Fruit fly (Drosophila melanogaster): ENCODE measurements around the gene CG7829.

CG7829 gene

DNA sequence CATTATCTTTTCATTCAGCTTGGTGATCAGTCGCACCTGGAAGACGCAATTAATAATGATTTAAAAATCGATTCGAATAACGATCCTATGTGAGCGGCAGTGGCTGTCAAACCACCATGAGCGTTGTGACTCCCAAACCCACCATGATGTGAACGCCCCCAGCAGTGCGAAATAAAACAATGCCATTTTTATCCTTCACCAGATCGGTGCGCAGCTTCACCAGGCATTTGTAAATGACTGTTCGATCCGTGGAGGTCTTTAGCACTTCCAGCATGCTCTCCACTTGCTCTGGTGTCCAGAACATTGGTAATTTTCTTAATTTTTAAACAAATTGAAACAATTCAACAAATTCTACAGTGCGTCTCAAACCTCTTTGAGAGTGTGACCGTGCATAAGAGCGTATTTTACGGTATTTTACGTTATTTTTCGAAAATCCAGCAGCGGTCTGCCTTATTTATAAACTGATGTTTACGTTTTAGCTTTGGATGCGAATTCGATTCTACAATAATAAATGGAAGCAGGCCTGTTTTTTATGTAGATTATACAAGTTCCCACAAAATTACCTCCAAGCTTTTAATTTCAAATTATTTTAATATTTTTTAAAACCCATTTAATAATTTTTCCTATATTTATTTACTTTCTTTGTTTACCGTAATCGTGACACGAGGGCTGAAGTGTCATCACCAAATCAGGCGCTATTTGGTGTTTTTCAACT, 18.4 kb downstream of the CG7829 start, which contains the start of the genes Rnb and Drice (continued):
- TF ChIP-seq CG4360 (GFP tag; IDR thresholded peaks at IDR 0.05), result no peak
- TF ChIP-seq grn (GFP tag; optimal IDR thresholded peaks at IDR 0.05), result no peak
- no peak for TF ChIP-seq Camta (GFP tag; optimal IDR thresholded peaks at IDR 0.05)
- TF ChIP-seq CG18599 (GFP tag; optimal IDR thresholded peaks at IDR 0.05), result no peak
- peak; percentile 43; the same call in 1 of the 2 replicates for TF ChIP-seq CG14441 (GFP tag; IDR thresholded peaks at IDR 0.05)
- TF ChIP-seq gcm (GFP tag; optimal IDR thresholded peaks at IDR 0.05), result no peak
- no peak for TF ChIP-seq sens-2 (GFP tag; IDR thresholded peaks at IDR 0.05)
- no peak for TF ChIP-seq Blimp-1 (GFP tag; optimal IDR thresholded peaks at IDR 0.05)
- TF ChIP-seq sug (tag; optimal IDR thresholded peaks at IDR 0.05), result peak; percentile 97
- TF ChIP-seq CG6689 (GFP tag; IDR thresholded peaks at IDR 0.05), result no peak
- TF ChIP-seq Hr51 (GFP tag; optimal IDR thresholded peaks at IDR 0.05), result no peak
- TF ChIP-seq cato (GFP tag; optimal IDR thresholded peaks at IDR 0.05; ENCODE audit: borderline replicate concordance), result no peak
- TF ChIP-seq Ssrp (tag; optimal IDR thresholded peaks at IDR 0.05), result peak; percentile 18
- 0 out of 2 replicates have a peak, but pooled peaks have one; percentile 15 for TF ChIP-seq CG9215 (GFP tag; IDR thresholded peaks at IDR 0.05)
- no peak for TF ChIP-seq yki (optimal IDR thresholded peaks at IDR 0.05)
- TF ChIP-seq CG17802 (tag; optimal IDR thresholded peaks at IDR 0.05), result peak; percentile 95
- no peak for TF ChIP-seq Ada2b (GFP tag; IDR thresholded peaks at IDR 0.05)
- TF ChIP-seq stwl (tag; optimal IDR thresholded peaks at IDR 0.05), result peak; percentile 6
- TF ChIP-seq Dek (tag; optimal IDR thresholded peaks at IDR 0.05), result no peak
- TF ChIP-seq bcd (GFP tag; optimal IDR thresholded peaks at IDR 0.05), result peak; percentile 61
- TF ChIP-seq CG13296 (GFP tag; optimal IDR thresholded peaks at IDR 0.05), result no peak
- TF ChIP-seq slou (GFP tag; optimal IDR thresholded peaks at IDR 0.05), result peak; percentile 11
- peak; percentile 90 for TF ChIP-seq row (GFP tag; IDR thresholded peaks at IDR 0.05)
- no peak for TF ChIP-seq ATbp (GFP tag; optimal IDR thresholded peaks at IDR 0.05)
- no peak for TF ChIP-seq cg (GFP tag; optimal IDR thresholded peaks at IDR 0.05)
- no peak for TF ChIP-seq CG1647 (GFP tag; optimal IDR thresholded peaks at IDR 0.05)
- TF ChIP-seq CG10565 (GFP tag; optimal IDR thresholded peaks at IDR 0.05), result no peak
- TF ChIP-seq CG1529 (GFP tag; optimal IDR thresholded peaks at IDR 0.05), result no peak
- peak; percentile 77 for TF ChIP-seq CG9727 (GFP tag; optimal IDR thresholded peaks at IDR 0.05)
- TF ChIP-seq vnd (GFP tag; IDR thresholded peaks at IDR 0.05; ENCODE audit: partially characterized antibody), result peak; percentile 63
- TF ChIP-seq ase (GFP tag; IDR thresholded peaks at IDR 0.05), result 0 out of 3 replicates have a peak, but pooled peaks have one; percentile 32
- no peak for TF ChIP-seq odd (GFP tag; optimal IDR thresholded peaks at IDR 0.05)
- TF ChIP-seq nau (GFP tag; optimal IDR thresholded peaks at IDR 0.05), result no peak
- TF ChIP-seq CG9437 (GFP tag; optimal IDR thresholded peaks at IDR 0.05), result no peak
- no peak for TF ChIP-seq dmrt99B (tag; optimal IDR thresholded peaks at IDR 0.05)
- peak; percentile 51 for TF ChIP-seq phol (tag; optimal IDR thresholded peaks at IDR 0.05)
- peak; percentile 66 for TF ChIP-seq Myb (GFP tag; optimal IDR thresholded peaks at IDR 0.05)
- TF ChIP-seq gt (GFP tag; IDR thresholded peaks at IDR 0.05), result no peak
- no peak for TF ChIP-seq cwo (GFP tag; optimal IDR thresholded peaks at IDR 0.05)
- TF ChIP-seq maf-S (GFP tag; optimal IDR thresholded peaks at IDR 0.05), result no peak
- TF ChIP-seq btn (GFP tag; optimal IDR thresholded peaks at IDR 0.05), result no peak
- no peak for TF ChIP-seq C15 (GFP tag; IDR thresholded peaks at IDR 0.05)
- TF ChIP-seq CG14860 (GFP tag; IDR thresholded peaks at IDR 0.05; ENCODE audit: partially characterized antibody), result no peak; the same call in 2 of the 3 replicates
- no peak for TF ChIP-seq wor (GFP tag; IDR thresholded peaks at IDR 0.05)
- no peak for TF ChIP-seq jing (GFP tag; optimal IDR thresholded peaks at IDR 0.05)
- peak; percentile 31 for TF ChIP-seq CG15514 (GFP tag; optimal IDR thresholded peaks at IDR 0.05)
- TF ChIP-seq gfzf (GFP tag; optimal IDR thresholded peaks at IDR 0.05), result peak; percentile 83
- no peak for TF ChIP-seq tio (GFP tag; optimal IDR thresholded peaks at IDR 0.05)
- no peak for TF ChIP-seq oc (tag; optimal IDR thresholded peaks at IDR 0.05)

Measured in whole organism, embryonic.